Fruit fly (Drosophila melanogaster) whole organism, embryonic: ENCODE data around the gene ng4.

Experiments used
- Ada2b ChIP-seq: fragments of 200-800 bp; sonication (Bioruptor generic); IDR thresholded peaks from 2 replicates; pipeline ENCODE4 v1.3.6; 2022; ENCODE audit warnings: missing biosample characterization, missing genetic modification characterization
- Asciz ChIP-seq: fragments of 200-800 bp; sonication (Bioruptor generic); optimal IDR thresholded peaks from 2 replicates; lab custom pipeline; 2017; ENCODE audit warnings: missing biosample characterization, mild to moderate bottlenecking, missing genetic modification characterization, missing genetic modification reagents
- BtbVII ChIP-seq: fragments of 200-800 bp; sonication (Bioruptor generic); optimal IDR thresholded peaks from 3 replicates; lab custom pipeline; 2017; ENCODE audit warnings: missing biosample characterization, mild to moderate bottlenecking, missing genetic modification characterization
- Bteb2 ChIP-seq: fragments of 200-800 bp; sonication (Bioruptor generic); optimal IDR thresholded peaks from 2 replicates; lab custom pipeline; 2016; ENCODE audit warnings: missing biosample characterization, missing genetic modification characterization
- C15 ChIP-seq: fragments of 200-800 bp; sonication (Bioruptor generic); IDR thresholded peaks from 3 replicates; pipeline ENCODE4 v1.3.6; 2022; ENCODE audit warnings: missing biosample characterization, missing genetic modification characterization
- CG11093 ChIP-seq: fragments of 200-800 bp; sonication (Bioruptor generic); IDR thresholded peaks from 3 replicates; pipeline ENCODE4 v1.3.6; 2022; ENCODE audit warnings: missing biosample characterization, missing genetic modification characterization
- CG12219 ChIP-seq: fragments of 200-800 bp; sonication (Bioruptor generic); optimal IDR thresholded peaks from 3 replicates; lab custom pipeline; 2018; ENCODE audit warnings: missing biosample characterization, mild to moderate bottlenecking, missing genetic modification characterization
- CG1233 ChIP-seq: fragments of 200-800 bp; sonication (Bioruptor generic); optimal IDR thresholded peaks from 4 replicates; lab custom pipeline; 2018; ENCODE audit warnings: missing biosample characterization, mild to moderate bottlenecking, missing genetic modification characterization
- CG13424 ChIP-seq: fragments of 200-800 bp; sonication (Bioruptor generic); optimal IDR thresholded peaks from 2 replicates; lab custom pipeline; 2019; ENCODE audit warnings: missing biosample characterization, mild to moderate bottlenecking, missing genetic modification characterization, moderate library complexity
- CG14014 ChIP-seq: fragments of 200-800 bp; sonication (Bioruptor generic); IDR thresholded peaks from 2 replicates; pipeline ENCODE4 v1.3.6; 2022; ENCODE audit warnings: missing biosample characterization, missing genetic modification characterization
- CG14050 ChIP-seq: fragments of 200-800 bp; sonication (Bioruptor generic); IDR thresholded peaks from 3 replicates; pipeline ENCODE4 v1.3.6; 2022; ENCODE audit warnings: missing biosample characterization, missing genetic modification characterization
- CG14860 ChIP-seq: fragments of 200-800 bp; sonication (Bioruptor generic); IDR thresholded peaks from 3 replicates; pipeline ENCODE4 v1.3.6; 2022; ENCODE audit warnings: missing biosample characterization, missing genetic modification characterization; ENCODE audit not compliant: partially characterized antibody
- CG15011 ChIP-seq: fragments of 200-800 bp; sonication (Bioruptor generic); optimal IDR thresholded peaks from 3 replicates; lab custom pipeline; 2018; ENCODE audit warnings: missing biosample characterization, mild to moderate bottlenecking, missing genetic modification characterization
- CG1529 ChIP-seq: fragments of 200-800 bp; sonication (Bioruptor generic); optimal IDR thresholded peaks from 3 replicates; lab custom pipeline; 2018; ENCODE audit warnings: missing biosample characterization, missing genetic modification characterization
- CG1602 ChIP-seq: fragments of 200-800 bp; sonication (Bioruptor generic); optimal IDR thresholded peaks from 3 replicates; lab custom pipeline; 2016; ENCODE audit warnings: missing biosample characterization, missing genetic modification characterization
- CG1603 ChIP-seq: fragments of 200-800 bp; sonication (Bioruptor generic); optimal IDR thresholded peaks from 2 replicates; lab custom pipeline; 2019; ENCODE audit warnings: missing biosample characterization, mild to moderate bottlenecking, missing genetic modification characterization, moderate library complexity
- CG17385 ChIP-seq: fragments of 200-800 bp; sonication (Bioruptor generic); optimal IDR thresholded peaks from 3 replicates; lab custom pipeline; 2018; ENCODE audit warnings: missing biosample characterization, mild to moderate bottlenecking, missing genetic modification characterization
- CG17912 ChIP-seq: fragments of 200-800 bp; sonication (Bioruptor generic); optimal IDR thresholded peaks from 2 replicates; lab custom pipeline; 2018; ENCODE audit warnings: missing biosample characterization, mild to moderate bottlenecking, missing genetic modification characterization
- CG34224 ChIP-seq: fragments of 200-800 bp; sonication (Bioruptor generic); IDR thresholded peaks from 3 replicates; pipeline ENCODE4 v1.3.6; 2022; ENCODE audit warnings: missing biosample characterization, missing genetic modification characterization; ENCODE audit not compliant: partially characterized antibody
- CG3995 ChIP-seq: fragments of 200-800 bp; sonication (Bioruptor generic); optimal IDR thresholded peaks from 3 replicates; lab custom pipeline; 2016; ENCODE audit warnings: missing biosample characterization, missing genetic modification characterization
- CG4424 ChIP-seq: fragments of 200-800 bp; sonication (Bioruptor generic); optimal IDR thresholded peaks from 3 replicates; lab custom pipeline; 2016; ENCODE audit warnings: missing biosample characterization, missing genetic modification characterization
- CG4730 ChIP-seq: fragments of 200-800 bp; sonication (Bioruptor generic); IDR thresholded peaks from 2 replicates; pipeline ENCODE4 v1.3.6; 2022; ENCODE audit warnings: missing biosample characterization, missing genetic modification characterization
- CG8089 ChIP-seq: fragments of 200-800 bp; sonication (Bioruptor generic); optimal IDR thresholded peaks from 3 replicates; lab custom pipeline; 2016; ENCODE audit warnings: missing biosample characterization, missing genetic modification characterization
- CG8765 ChIP-seq: fragments of 200-800 bp; sonication (Bioruptor generic); IDR thresholded peaks from 2 replicates; pipeline ENCODE4 v1.3.6; 2022; ENCODE audit warnings: missing biosample characterization, missing genetic modification characterization
- Doc3 ChIP-seq: fragments of 200-800 bp; sonication (Bioruptor generic); IDR thresholded peaks from 3 replicates; pipeline ENCODE4 v1.3.6; 2022; ENCODE audit warnings: missing biosample characterization, missing genetic modification characterization; ENCODE audit not compliant: partially characterized antibody
- Hr3 ChIP-seq: fragments of 200-800 bp; sonication (Bioruptor generic); optimal IDR thresholded peaks from 3 replicates; lab custom pipeline; 2016; ENCODE audit warnings: missing biosample characterization, missing genetic modification characterization
- Med ChIP-seq: fragments of 200-800 bp; sonication (Bioruptor generic); peaks from one replicate; lab custom pipeline; 2016; ENCODE audit warnings: missing biosample characterization, missing genetic modification characterization, mild to moderate bottlenecking, inconsistent platforms, moderate library complexity
- Meics ChIP-seq: fragments of 200-800 bp; sonication (Bioruptor generic); optimal IDR thresholded peaks from 2 replicates; lab custom pipeline; 2017; ENCODE audit warnings: missing biosample characterization, mild to moderate bottlenecking, missing genetic modification characterization
- Myb ChIP-seq: fragments of 200-800 bp; sonication (Bioruptor generic); optimal IDR thresholded peaks from 2 replicates; lab custom pipeline; 2016; ENCODE audit warnings: missing biosample characterization, missing genetic modification characterization
- NC2β ChIP-seq: fragments of 200-800 bp; sonication (Bioruptor generic); optimal IDR thresholded peaks from 2 replicates; lab custom pipeline; 2016; ENCODE audit warnings: missing biosample characterization, missing genetic modification characterization
- Neu2 ChIP-seq: fragments of 200-800 bp; sonication (Bioruptor generic); optimal IDR thresholded peaks from 3 replicates; lab custom pipeline; 2016; ENCODE audit warnings: missing biosample characterization, missing genetic modification characterization, borderline replicate concordance
- Nf-YC ChIP-seq: fragments of 200-800 bp; optimal IDR thresholded peaks from 3 replicates; lab custom pipeline; 2019; ENCODE audit warnings: missing biosample characterization, mild to moderate bottlenecking, missing genetic modification characterization, moderate library complexity
- Oaz ChIP-seq: fragments of 200-800 bp; sonication (Bioruptor generic); IDR thresholded peaks from 2 replicates; pipeline ENCODE4 v1.3.6; 2022; ENCODE audit warnings: missing biosample characterization, missing genetic modification characterization
- Ravus ChIP-seq: fragments of 200-800 bp; sonication (Bioruptor generic); IDR thresholded peaks from 2 replicates; pipeline ENCODE4 v1.3.6; 2022; ENCODE audit warnings: missing biosample characterization, missing genetic modification characterization
- bowl ChIP-seq: fragments of 200-800 bp; sonication (Bioruptor generic); IDR thresholded peaks from 2 replicates; pipeline ENCODE4 v1.3.6; 2022; ENCODE audit warnings: missing biosample characterization, missing genetic modification characterization
- chn ChIP-seq: fragments of 200-800 bp; sonication (Bioruptor generic); optimal IDR thresholded peaks from 2 replicates; lab custom pipeline; 2016; ENCODE audit warnings: missing biosample characterization, missing genetic modification characterization
- ci ChIP-seq: fragments of 200-800 bp; sonication (Bioruptor generic); IDR thresholded peaks from 3 replicates; pipeline ENCODE4 v1.3.6; 2022; ENCODE audit warnings: missing biosample characterization, missing genetic modification characterization
- disco-r ChIP-seq: fragments of 200-800 bp; sonication (Bioruptor generic); optimal IDR thresholded peaks from 2 replicates; lab custom pipeline; 2016; ENCODE audit warnings: missing biosample characterization, missing genetic modification characterization
- exex ChIP-seq: fragments of 200-800 bp; sonication (Bioruptor generic); optimal IDR thresholded peaks from 4 replicates; lab custom pipeline; 2018; ENCODE audit warnings: missing biosample characterization, mild to moderate bottlenecking, missing genetic modification characterization, moderate library complexity
- hbn ChIP-seq: fragments of 200-800 bp; sonication (Bioruptor generic); IDR thresholded peaks from 2 replicates; pipeline ENCODE4 v1.3.6; 2022; ENCODE audit warnings: missing biosample characterization, missing genetic modification characterization; ENCODE audit not compliant: partially characterized antibody
- inv ChIP-seq: fragments of 200-800 bp; sonication (Bioruptor generic); IDR thresholded peaks from 2 replicates; pipeline ENCODE4 v1.3.6; 2022; ENCODE audit warnings: missing biosample characterization, missing genetic modification characterization; ENCODE audit not compliant: partially characterized antibody
- ken ChIP-seq: fragments of 200-800 bp; sonication (Bioruptor generic); IDR thresholded peaks from 3 replicates; pipeline ENCODE4 v1.3.6; 2022; ENCODE audit warnings: missing biosample characterization, missing genetic modification characterization
- klu ChIP-seq: fragments of 200-800 bp; sonication (Bioruptor generic); IDR thresholded peaks from 2 replicates; pipeline ENCODE4 v1.3.6; 2022; ENCODE audit warnings: missing biosample characterization, missing genetic modification characterization
- org-1 ChIP-seq: fragments of 200-800 bp; sonication (Bioruptor generic); optimal IDR thresholded peaks from 2 replicates; lab custom pipeline; 2017; ENCODE audit warnings: missing biosample characterization, missing genetic modification characterization
- schlank ChIP-seq: fragments of 200-800 bp; sonication (Bioruptor generic); optimal IDR thresholded peaks from 2 replicates; lab custom pipeline; 2018; ENCODE audit warnings: missing biosample characterization, mild to moderate bottlenecking, missing genetic modification characterization
- sob ChIP-seq: fragments of 200-800 bp; sonication (Bioruptor generic); IDR thresholded peaks from 2 replicates; pipeline ENCODE4 v1.3.6; 2022; ENCODE audit warnings: missing biosample characterization, missing genetic modification characterization
- stc ChIP-seq: fragments of 200-800 bp; sonication (Bioruptor generic); IDR thresholded peaks from 2 replicates; pipeline ENCODE4 v1.3.6; 2022; ENCODE audit warnings: missing biosample characterization, missing genetic modification characterization
- tin ChIP-seq: fragments of 200-800 bp; sonication (Bioruptor generic); optimal IDR thresholded peaks from 3 replicates; lab custom pipeline; 2016; ENCODE audit warnings: missing biosample characterization, missing genetic modification characterization
- unpg ChIP-seq: fragments of 200-800 bp; sonication (Bioruptor generic); optimal IDR thresholded peaks from 3 replicates; lab custom pipeline; 2018; ENCODE audit warnings: missing biosample characterization, mild to moderate bottlenecking, missing genetic modification characterization, moderate library complexity
- vnd ChIP-seq: fragments of 200-800 bp; sonication (Bioruptor generic); IDR thresholded peaks from 3 replicates; pipeline ENCODE4 v1.3.6; 2022; ENCODE audit warnings: missing biosample characterization, missing genetic modification characterization; ENCODE audit not compliant: partially characterized antibody

The ng4 gene

dm6 chrX:3288909-3289706 is 45.1 kb upstream of the ng4 start (continued):
- TF ChIP-seq CG3995 (GFP tag; lab: Kevin White, UChicago) (no peak), CG4424 (peak; percentile 32), Myb (no peak), C15 (no peak), NC2β (GFP tag; lab: Kevin White, UChicago) (no peak), CG1603 (tag; lab: Kevin White, UChicago) (peak; percentile 26), CG8089 (GFP tag; lab: Kevin White, UChicago) (no peak), Nf-YC (tag; lab: Kevin White, UChicago) (no peak), ci (peak; percentile 65; the same call in 2 of the 3 replicates), tin (GFP tag; lab: Kevin White, UChicago) (peak; percentile 53), CG17912 (GFP tag; lab: Kevin White, UChicago) (no peak), CG14050 (GFP tag; lab: Robert Waterston, UW) (no peak), sob (no peak), Doc3 (GFP tag; lab: Robert Waterston, UW) (no peak), hbn (no peak), Meics (GFP tag; lab: Kevin White, UChicago) (peak; percentile 51), Asciz (no peak), Ada2b (GFP tag; lab: Robert Waterston, UW) (peak; percentile 42; the same call in 1 of the 2 replicates), Ravus (GFP tag; lab: Robert Waterston, UW) (no peak), Oaz (GFP tag; lab: Robert Waterston, UW) (no peak), vnd (GFP tag; lab: Robert Waterston, UW) (no peak), CG17385 (peak; percentile 21), CG4730 (GFP tag; lab: Robert Waterston, UW) (no peak), org-1 (peak; percentile 39), chn (no peak), CG11093 (no peak; the same call in 2 of the 3 replicates), CG8765 (GFP tag; lab: Robert Waterston, UW) (no peak), CG14860 (no peak), disco-r (no peak), bowl (GFP tag; lab: Robert Waterston, UW) (no peak), CG34224 (GFP tag; lab: Robert Waterston, UW) (no peak), CG1602 (peak; percentile 15), klu (GFP tag; lab: Robert Waterston, UW) (no peak), Bteb2 (GFP tag; lab: Kevin White, UChicago) (no peak), schlank (no peak), ken (GFP tag; lab: Robert Waterston, UW) (0 out of 3 replicates have a peak, but pooled peaks have one; percentile 23), exex (tag; lab: Kevin White, UChicago) (no peak), unpg (GFP tag; lab: Kevin White, UChicago) (peak; percentile 37), inv (no peak), CG12219 (GFP tag; lab: Kevin White, UChicago) (peak; percentile 18), CG15011 (GFP tag; lab: Kevin White, UChicago) (no peak), Neu2 (no peak), BtbVII (GFP tag; lab: Kevin White, UChicago) (no peak), Med (peak; percentile 85), Hr3 (peak; percentile 41), CG14014 (GFP tag; lab: Robert Waterston, UW) (0 out of 2 replicates have a peak, but pooled peaks have one; percentile 11), stc (GFP tag; lab: Robert Waterston, UW) (peak; percentile 25; the same call in 1 of the 2 replicates), CG1233 (GFP tag; lab: Kevin White, UChicago) (no peak), CG1529 (GFP tag; lab: Kevin White, UChicago) (no peak), CG13424 (tag; lab: Kevin White, UChicago) (peak; percentile 59)
